Fruit fly (Drosophila melanogaster): ENCODE results near the gene CG31815.

The CG31815 gene

DNA sequence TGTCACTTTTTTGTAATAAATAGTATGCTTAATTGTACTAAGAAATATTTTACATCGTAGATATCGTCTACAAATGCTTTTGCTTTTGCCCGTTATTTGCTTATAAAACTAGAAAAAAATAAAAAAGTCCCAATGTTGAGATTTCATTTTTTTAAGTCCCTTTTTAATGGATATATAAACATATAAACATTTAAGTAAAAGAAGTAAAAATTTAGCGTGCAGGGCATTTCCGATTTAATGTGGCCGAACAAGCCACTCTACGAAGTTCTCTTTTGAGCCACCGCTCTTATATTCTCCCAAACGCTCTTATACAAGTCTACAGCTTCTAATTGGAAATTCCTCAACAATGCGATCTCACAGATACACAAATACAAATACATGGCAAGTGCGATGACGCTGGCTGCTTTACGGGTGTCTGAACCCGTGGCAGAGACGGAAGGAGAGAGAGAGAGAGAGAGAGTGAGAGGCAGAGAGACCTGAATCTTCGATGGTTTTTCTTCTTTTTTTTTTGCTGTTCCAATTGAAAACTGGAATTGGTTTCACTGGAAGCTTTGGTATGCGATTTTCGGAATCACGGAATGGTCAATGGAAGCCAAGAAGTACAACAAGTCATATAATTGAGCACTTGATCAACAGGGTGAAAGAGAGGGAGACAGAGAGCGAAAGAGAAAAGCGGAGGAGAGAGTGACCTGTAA is 17.8 kb upstream of the CG31815 start (continued):
- TF ChIP-seq CG4282 (GFP tag; optimal IDR thresholded peaks at IDR 0.05) = no peak
- TF ChIP-seq chm (GFP tag; IDR thresholded peaks at IDR 0.05) = no peak
- TF ChIP-seq B-H1 (GFP tag; IDR thresholded peaks at IDR 0.05) = no peak
- no peak for TF ChIP-seq Hmr (GFP tag; optimal IDR thresholded peaks at IDR 0.05)
- TF ChIP-seq Xrp1 (GFP tag; IDR thresholded peaks at IDR 0.05) = peak; percentile 48; the same call in 1 of the 2 replicates
- no peak for TF ChIP-seq da (GFP tag; optimal IDR thresholded peaks at IDR 0.05)
- no peak for TF ChIP-seq Ptx1 (GFP tag; IDR thresholded peaks at IDR 0.05)
- TF ChIP-seq chn (GFP tag; optimal IDR thresholded peaks at IDR 0.05) = no peak
- no peak for TF ChIP-seq crc (GFP tag; optimal IDR thresholded peaks at IDR 0.05)
- TF ChIP-seq gsb (GFP tag; IDR thresholded peaks at IDR 0.05) = no peak
- TF ChIP-seq CG11093 (GFP tag; IDR thresholded peaks at IDR 0.05) = no peak
- peak; percentile 89 for TF ChIP-seq CG3163 (GFP tag; optimal IDR thresholded peaks at IDR 0.05)
- no peak for TF ChIP-seq CG30431 (GFP tag; optimal IDR thresholded peaks at IDR 0.05)
- TF ChIP-seq zfh1 (GFP tag; IDR thresholded peaks at IDR 0.05) = 0 out of 3 replicates have a peak, but pooled peaks have one; percentile 26
- no peak for TF ChIP-seq salm (tag; optimal IDR thresholded peaks at IDR 0.05)
- TF ChIP-seq CG18764 (GFP tag; optimal IDR thresholded peaks at IDR 0.05) = no peak
- no peak for TF ChIP-seq CG30403 (GFP tag; optimal IDR thresholded peaks at IDR 0.05)
- TF ChIP-seq CG2129 (GFP tag; IDR thresholded peaks at IDR 0.05; ENCODE audit: partially characterized antibody) = no peak
- no peak for TF ChIP-seq Rx (GFP tag; IDR thresholded peaks at IDR 0.05)
- TF ChIP-seq knrl (GFP tag; IDR thresholded peaks at IDR 0.05; ENCODE audit: partially characterized antibody) = no peak
- TF ChIP-seq CG11723 (GFP tag; optimal IDR thresholded peaks at IDR 0.05) = no peak
- TF ChIP-seq z (GFP tag; IDR thresholded peaks at IDR 0.05) = peak; percentile 51; the same call in 1 of the 3 replicates
- no peak for TF ChIP-seq CG11696 (GFP tag; IDR thresholded peaks at IDR 0.05)
- no peak for TF ChIP-seq CTCF (GFP tag; optimal IDR thresholded peaks at IDR 0.05)
- TF ChIP-seq CG2889 (GFP tag; IDR thresholded peaks at IDR 0.05) = no peak
- no peak for TF ChIP-seq unpg (GFP tag; optimal IDR thresholded peaks at IDR 0.05)
- peak; percentile 95 for TF ChIP-seq chinmo (GFP tag; IDR thresholded peaks at IDR 0.05; ENCODE audit: partially characterized antibody)
- no peak for TF ChIP-seq CG12219 (GFP tag; optimal IDR thresholded peaks at IDR 0.05)
- TF ChIP-seq CG6791 (GFP tag; IDR thresholded peaks at IDR 0.05; ENCODE audit: partially characterized antibody) = no peak
- no peak for TF ChIP-seq CG2678 (tag; optimal IDR thresholded peaks at IDR 0.05)
- no peak for TF ChIP-seq Hr51 (GFP tag; optimal IDR thresholded peaks at IDR 0.05)
- no peak for TF ChIP-seq CG8281 (tag; optimal IDR thresholded peaks at IDR 0.05)
- no peak for TF ChIP-seq Nf-YA (GFP tag; IDR thresholded peaks at IDR 0.05)
- TF ChIP-seq CG6272 (GFP tag; IDR thresholded peaks at IDR 0.05) = no peak
- no peak for TF ChIP-seq lmd (GFP tag; IDR thresholded peaks at IDR 0.05)
- TF ChIP-seq HHEX (GFP tag; optimal IDR thresholded peaks at IDR 0.05) = no peak
- no peak for TF ChIP-seq CG15696 (tag; optimal IDR thresholded peaks at IDR 0.05)
- 0 out of 3 replicates have a peak, but pooled peaks have one; percentile 75 for TF ChIP-seq CG2199 (GFP tag; IDR thresholded peaks at IDR 0.05)
- TF ChIP-seq Drgx (GFP tag; IDR thresholded peaks at IDR 0.05) = peak; percentile 50; the same call in 1 of the 2 replicates
- no peak for TF ChIP-seq gcm (GFP tag; optimal IDR thresholded peaks at IDR 0.05)
- no peak for TF ChIP-seq pzg (GFP tag; optimal IDR thresholded peaks at IDR 0.05)
- TF ChIP-seq toy (GFP tag; IDR thresholded peaks at IDR 0.05) = no peak
- no peak for TF ChIP-seq CG7839 (tag; optimal IDR thresholded peaks at IDR 0.05)
- TF ChIP-seq CG9727 (GFP tag; optimal IDR thresholded peaks at IDR 0.05) = no peak
- TF ChIP-seq sug (tag; optimal IDR thresholded peaks at IDR 0.05) = no peak
- TF ChIP-seq CG18262 (tag; optimal IDR thresholded peaks at IDR 0.05) = no peak
- TF ChIP-seq twi (tag; optimal IDR thresholded peaks at IDR 0.05) = no peak
- TF ChIP-seq Trl (optimal IDR thresholded peaks at IDR 0.05) = peak; percentile 93 to 96
- peak; percentile 10 for TF ChIP-seq Trl (GFP tag; optimal IDR thresholded peaks at IDR 0.05)
- TF ChIP-seq az2 (GFP tag; optimal IDR thresholded peaks at IDR 0.05) = no peak
- TF ChIP-seq CG10654 (GFP tag; optimal IDR thresholded peaks at IDR 0.05) = no peak
- TF ChIP-seq cad (GFP tag; optimal IDR thresholded peaks at IDR 0.05) = peak; percentile 19
